Worm (Caenorhabditis elegans): ENCODE results near the gene mics-1.

DNA sequence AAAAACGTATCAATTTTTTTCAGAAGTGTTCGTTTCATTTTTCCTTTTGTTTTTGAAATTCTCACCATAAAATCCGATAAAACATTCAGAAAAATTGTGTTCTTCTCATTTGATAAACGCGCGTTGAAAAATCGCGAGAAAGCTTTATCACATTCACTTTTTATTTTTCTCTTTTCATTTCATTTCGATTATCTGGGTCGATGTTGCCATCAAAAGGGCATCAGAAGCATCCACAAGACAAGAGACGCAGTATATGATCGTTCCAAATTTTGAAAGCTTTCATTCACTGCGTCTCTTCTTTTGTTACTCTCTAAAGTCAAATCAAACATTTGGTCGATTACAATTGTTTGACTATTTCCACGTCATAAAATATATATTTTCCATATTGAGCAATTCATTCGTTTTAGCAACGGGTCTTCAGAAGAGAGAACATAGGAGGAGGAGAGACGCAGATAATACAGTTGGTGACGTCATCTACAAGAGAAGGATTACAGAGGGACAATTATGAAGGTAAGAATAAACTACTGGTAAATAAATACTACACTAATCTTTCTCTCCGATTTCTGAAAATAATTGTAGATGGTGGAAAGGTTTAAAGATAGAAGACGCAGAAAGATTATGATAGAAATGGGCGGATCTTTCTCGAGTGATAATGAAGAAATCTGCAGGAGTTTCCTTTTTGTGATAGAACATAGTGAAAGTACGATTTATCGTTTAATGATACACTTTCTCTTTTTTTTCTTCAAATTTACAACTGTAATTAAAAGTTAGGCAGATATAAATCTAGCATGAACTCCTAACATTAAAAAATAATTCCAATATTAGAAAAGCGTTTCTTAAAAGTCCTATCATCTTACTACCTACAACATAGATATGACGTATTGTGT is 24.2 kb upstream of the mics-1 start, which contains the start of gene H27A22.1:
- TF ChIP-seq pros-1 (tag; optimal IDR thresholded peaks at IDR 0.05) (no peak), ceh-30 (tag; optimal IDR thresholded peaks at IDR 0.05) (no peak), nhr-11 (tag; optimal IDR thresholded peaks at IDR 0.05) (no peak), pax-1 (tag; optimal IDR thresholded peaks at IDR 0.05) (no peak)

Measured in whole organism, late embryonic.